1 fruit fly cellular context compared by ENCODE assay signal in the genomic region with DNA sequence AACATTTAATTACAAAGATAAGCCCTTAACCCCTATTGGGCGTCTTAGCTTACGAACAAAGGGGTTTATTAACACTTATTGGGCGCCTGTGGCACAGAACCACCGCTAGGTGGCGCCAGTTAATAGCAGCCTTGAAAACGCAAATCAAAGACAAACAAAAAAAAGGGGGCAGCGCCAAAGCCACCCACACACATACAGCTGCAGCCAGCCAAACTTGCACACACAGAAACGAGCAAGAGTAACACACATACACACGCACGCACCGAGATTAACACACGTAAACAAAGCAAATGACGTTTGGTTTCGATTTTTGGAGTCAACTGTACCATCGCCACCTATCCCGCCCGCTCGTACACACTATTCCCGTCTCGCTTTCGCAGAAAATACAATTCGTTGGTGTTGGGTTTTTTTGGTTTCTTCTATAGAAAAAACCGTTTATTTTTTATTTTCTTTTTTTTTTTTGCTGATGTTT.
TF ChIP-seq lines count a peak whose summit lies in the region.

No protein-coding gene starts in this region.

TF ChIP-seq in whole organism, embryonic, 481 proteins besides CTCF, POLR2A, EP300 and RAD21 (continued from another document):
- TF ChIP-seq ara (GFP tag; IDR thresholded peaks at IDR 0.05; lab: Robert Waterston, UW) (no peak), Atf3 (GFP tag; optimal IDR thresholded peaks at IDR 0.05; lab: Kevin White, UChicago) (no peak), TFAM (GFP tag; optimal IDR thresholded peaks at IDR 0.05; lab: Kevin White, UChicago) (no peak), CrebB (tag; optimal IDR thresholded peaks at IDR 0.05; lab: Kevin White, UChicago) (peak; percentile 12), CG6813 (GFP tag; optimal IDR thresholded peaks at IDR 0.05; lab: Kevin White, UChicago) (no peak), CG11093 (GFP tag; IDR thresholded peaks at IDR 0.05; lab: Robert Waterston, UW) (no peak), CG43689 (GFP tag; IDR thresholded peaks at IDR 0.05; lab: Robert Waterston, UW) (no peak), Eip74EF (GFP tag; optimal IDR thresholded peaks at IDR 0.05; lab: Kevin White, UChicago) (no peak), pb (GFP tag; optimal IDR thresholded peaks at IDR 0.05; lab: Kevin White, UChicago) (no peak), CG12071 (GFP tag; optimal IDR thresholded peaks at IDR 0.05; lab: Kevin White, UChicago) (no peak), Jarid2 (GFP tag; optimal IDR thresholded peaks at IDR 0.05; lab: Kevin White, UChicago) (no peak), crp (GFP tag; optimal IDR thresholded peaks at IDR 0.05; lab: Kevin White, UChicago) (no peak), chif (GFP tag; optimal IDR thresholded peaks at IDR 0.05; lab: Kevin White, UChicago) (peak in 1 of 2 experiments; percentile 13), Ada2b (GFP tag; IDR thresholded peaks at IDR 0.05; lab: Robert Waterston, UW) (no peak), CG10147 (GFP tag; optimal IDR thresholded peaks at IDR 0.05; lab: Kevin White, UChicago) (no peak), CG7271 (tag; optimal IDR thresholded peaks at IDR 0.05; lab: Kevin White, UChicago) (no peak), C15 (GFP tag; IDR thresholded peaks at IDR 0.05; lab: Robert Waterston, UW) (no peak), onecut (GFP tag; IDR thresholded peaks at IDR 0.05; lab: Robert Waterston, UW) (peak; percentile 71; the same call in 1 of the 2 replicates), Nf-YC (tag; optimal IDR thresholded peaks at IDR 0.05; lab: Kevin White, UChicago) (peak; percentile 76), Ptx1 (GFP tag; IDR thresholded peaks at IDR 0.05; lab: Robert Waterston, UW) (peak; percentile 57; the same call in 1 of the 2 replicates), zfh1 (GFP tag; IDR thresholded peaks at IDR 0.05; lab: Robert Waterston, UW) (peak; percentile 49; the same call in 1 of the 3 replicates), Sry-β (GFP tag; optimal IDR thresholded peaks at IDR 0.05; lab: Kevin White, UChicago) (no peak), CG6254 (GFP tag; optimal IDR thresholded peaks at IDR 0.05; lab: Kevin White, UChicago) (no peak), cato (GFP tag; optimal IDR thresholded peaks at IDR 0.05; lab: Kevin White, UChicago; ENCODE audit: borderline replicate concordance) (no peak), CG13624 (GFP tag; optimal IDR thresholded peaks at IDR 0.05; lab: Kevin White, UChicago) (peak; percentile 57), CG13287 (GFP tag; IDR thresholded peaks at IDR 0.05; lab: Robert Waterston, UW; ENCODE audit: partially characterized antibody) (peak; percentile 13; the same call in 1 of the 2 replicates), pros (GFP tag; optimal IDR thresholded peaks at IDR 0.05; lab: Kevin White, UChicago) (peak; percentile 70), pnt (GFP tag; optimal IDR thresholded peaks at IDR 0.05; lab: Kevin White, UChicago) (no peak), CG6689 (GFP tag; IDR thresholded peaks at IDR 0.05; lab: Robert Waterston, UW) (no peak), tup (GFP tag; optimal IDR thresholded peaks at IDR 0.05; lab: Kevin White, UChicago) (no peak), org-1 (GFP tag; optimal IDR thresholded peaks at IDR 0.05; lab: Kevin White, UChicago) (no peak), CG1233 (GFP tag; optimal IDR thresholded peaks at IDR 0.05; lab: Kevin White, UChicago) (no peak), Side (GFP tag; optimal IDR thresholded peaks at IDR 0.05; lab: Kevin White, UChicago) (no peak), Dek (tag; optimal IDR thresholded peaks at IDR 0.05; lab: Kevin White, UChicago) (peak; percentile 35), hb (GFP tag; IDR thresholded peaks at IDR 0.05; lab: Robert Waterston, UW; ENCODE audit: partially characterized antibody) (no peak), D19B (GFP tag; optimal IDR thresholded peaks at IDR 0.05; lab: Kevin White, UChicago) (no peak), CG13894 (tag; optimal IDR thresholded peaks at IDR 0.05; lab: Kevin White, UChicago) (peak; percentile 69), crc (GFP tag; optimal IDR thresholded peaks at IDR 0.05; lab: Kevin White, UChicago) (no peak), vvl (GFP tag; IDR thresholded peaks at IDR 0.05; lab: Robert Waterston, UW) (peak; percentile 76), CG9876 (GFP tag; optimal IDR thresholded peaks at IDR 0.05; lab: Kevin White, UChicago) (peak; percentile 23), CG10543 (GFP tag; optimal IDR thresholded peaks at IDR 0.05; lab: Kevin White, UChicago) (peak; percentile 68), CG2712 (tag; optimal IDR thresholded peaks at IDR 0.05; lab: Kevin White, UChicago) (peak; percentile 24), pho (GFP tag; optimal IDR thresholded peaks at IDR 0.05; lab: Kevin White, UChicago) (no peak), Camta (GFP tag; optimal IDR thresholded peaks at IDR 0.05; lab: Kevin White, UChicago) (no peak), ap (GFP tag; IDR thresholded peaks at IDR 0.05; lab: Robert Waterston, UW) (no peak), Trl (optimal IDR thresholded peaks at IDR 0.05; lab: Kevin White, UChicago) (no peak), Trl (GFP tag; optimal IDR thresholded peaks at IDR 0.05; lab: Kevin White, UChicago) (no peak), CG4282 (GFP tag; optimal IDR thresholded peaks at IDR 0.05; lab: Kevin White, UChicago) (peak; percentile 27)
